Worm (Caenorhabditis elegans) whole organism, L3 larva: ENCODE measurements around the gene W03B1.5.

Experiments
- R02D3.7 ChIP-seq: fragments of 150-350 bp; optimal IDR thresholded peaks from 2 replicates; lab custom pipeline; 2014; ENCODE audit warnings: missing biosample characterization, missing genetic modification characterization
- ZK546.5 ChIP-seq: sonication (generic microtip); optimal IDR thresholded peaks from 2 replicates; lab custom pipeline; 2017; ENCODE audit warnings: missing biosample characterization, missing genetic modification characterization
- aly-2 ChIP-seq: fragments of 150-350 bp; optimal IDR thresholded peaks from 2 replicates; lab custom pipeline; 2014; ENCODE audit warnings: missing biosample characterization, missing genetic modification characterization
- ceh-82 ChIP-seq: fragments of 150-350 bp; optimal IDR thresholded peaks from 2 replicates; lab custom pipeline; 2014; ENCODE audit warnings: missing biosample characterization, missing genetic modification characterization
- fos-1 ChIP-seq: fragments of 150-350 bp; optimal IDR thresholded peaks from 2 replicates; lab custom pipeline; 2014; ENCODE audit warnings: missing biosample characterization, missing genetic modification characterization
- jun-1 ChIP-seq: fragments of 150-350 bp; optimal IDR thresholded peaks from 2 replicates; lab custom pipeline; 2014; ENCODE audit warnings: missing biosample characterization, missing genetic modification reagents, missing genetic modification characterization
- nhr-25 ChIP-seq: sonication (generic microtip); optimal IDR thresholded peaks from 2 replicates; lab custom pipeline; 2017; ENCODE audit warnings: missing biosample characterization, missing genetic modification characterization
- pha-4 ChIP-seq: fragments of 150-350 bp; optimal IDR thresholded peaks from 2 replicates; lab custom pipeline; 2014; ENCODE audit warnings: missing biosample characterization, missing genetic modification reagents, missing genetic modification characterization
- skn-1 ChIP-seq: fragments of 150-350 bp; optimal IDR thresholded peaks from 2 replicates; lab custom pipeline; 2014; ENCODE audit warnings: missing biosample characterization, missing genetic modification characterization

- TF ChIP-seq ZK546.5 (tag; lab: Kevin White, UChicago) (no peak), skn-1 (no peak), ceh-82 (tag; lab: Kevin White, UChicago) (no peak), R02D3.7 (tag; lab: Kevin White, UChicago) (no peak), pha-4 (tag; lab: Kevin White, UChicago) (peak; percentile 18), jun-1 (tag; lab: Kevin White, UChicago) (no peak), aly-2 (no peak), fos-1 (tag; lab: Kevin White, UChicago) (no peak), nhr-25 (tag; lab: Kevin White, UChicago) (no peak)
Measured at ce11 chrIV:4393942-4394460, 45.8 kb downstream of the W03B1.5 start, which contains the start of gene ell-1.
